Fruit fly (Drosophila melanogaster) whole organism: ENCODE results near the gene Jon74E.

Experiments used
- CG8478 ChIP-seq: fragments of >200 bp; optimal IDR thresholded peaks from 2 replicates; lab custom pipeline; 2018; ENCODE audit warnings: inconsistent platforms
- Dll ChIP-seq: fragments of >200 bp; optimal IDR thresholded peaks from 2 replicates; lab custom pipeline; 2017
- EcR ChIP-seq, 2 experiments: fragments of >200 bp; optimal IDR thresholded peaks; 2 replicates each; lab custom pipeline; 2017; ENCODE audit warnings: missing biosample characterization in 2 of 2, missing genetic modification characterization in 2 of 2, missing genetic modification reagents in 2 of 2
- pan ChIP-seq: fragments of >200 bp; optimal IDR thresholded peaks from 2 replicates; lab custom pipeline; 2017
- psq ChIP-seq: fragments of >200 bp; optimal IDR thresholded peaks from 2 replicates; lab custom pipeline; 2017
- usp ChIP-seq: fragments of >200 bp; optimal IDR thresholded peaks from 2 replicates; lab custom pipeline; 2017; ENCODE audit warnings: missing biosample characterization, missing genetic modification characterization, mixed read lengths

dm6 chr3L:17538250-17538649 lies 10.7 kb downstream of the Jon74E start:
- TF ChIP-seq psq (lab: Kevin White, UChicago) (no peak), CG8478 (no peak), pan (lab: Kevin White, UChicago) (no peak), usp (GFP tag; lab: Kevin White, UChicago) (no peak), Dll (lab: Kevin White, UChicago) (no peak), EcR (GFP tag; optimal IDR thresholded peaks at IDR 0.05; lab: Kevin White, UChicago) (no peak)
